Worm (Caenorhabditis elegans): Measurements from ENCODE around the gene T27E7.5.
"Not testable (repeated sequence)": the region's sequence is repeated elsewhere in the genome, so short reads cannot be mapped to it uniquely, and the experiment has no call there.

ce11 chrIV:14510344-14510793 is 26.6 kb upstream of the T27E7.5 start:
- TF ChIP-seq F55B11.4 (tag; optimal IDR thresholded peaks at IDR 0.05; ENCODE audit: borderline replicate concordance, insufficient read depth); atf-7 (tag; optimal IDR thresholded peaks at IDR 0.05); F39B2.1 (GFP tag; IDR thresholded peaks at IDR 0.05): not testable (repeated sequence)

Measured in whole organism, young adult.